Fruit fly (Drosophila melanogaster) whole organism, embryonic: ENCODE results near the gene HP1e.

ENCODE experiments used
- Abd-B ChIP-seq: fragments of 200-800 bp; sonication (Bioruptor generic); optimal IDR thresholded peaks from 2 replicates; lab custom pipeline; 2018; ENCODE audit warnings: missing biosample characterization, mild to moderate bottlenecking, missing genetic modification characterization, moderate library complexity
- Asciz ChIP-seq: fragments of 200-800 bp; sonication (Bioruptor generic); optimal IDR thresholded peaks from 2 replicates; lab custom pipeline; 2017; ENCODE audit warnings: missing biosample characterization, mild to moderate bottlenecking, missing genetic modification characterization, missing genetic modification reagents
- Bdp1 ChIP-seq: fragments of 200-800 bp; sonication (Bioruptor generic); optimal IDR thresholded peaks from 3 replicates; lab custom pipeline; 2016; ENCODE audit warnings: missing biosample characterization, missing genetic modification characterization
- BtbVII ChIP-seq: fragments of 200-800 bp; sonication (Bioruptor generic); optimal IDR thresholded peaks from 3 replicates; lab custom pipeline; 2017; ENCODE audit warnings: missing biosample characterization, mild to moderate bottlenecking, missing genetic modification characterization
- CG10274 ChIP-seq: fragments of 200-800 bp; sonication (Bioruptor generic); optimal IDR thresholded peaks from 3 replicates; lab custom pipeline; 2017; ENCODE audit warnings: missing biosample characterization, mild to moderate bottlenecking, missing genetic modification characterization
- CG10366 ChIP-seq: fragments of 200-800 bp; sonication (Bioruptor generic); IDR thresholded peaks from 2 replicates; pipeline ENCODE4 v1.3.6; 2022; ENCODE audit warnings: missing biosample characterization, missing genetic modification characterization
- CG11093 ChIP-seq: fragments of 200-800 bp; sonication (Bioruptor generic); IDR thresholded peaks from 3 replicates; pipeline ENCODE4 v1.3.6; 2022; ENCODE audit warnings: missing biosample characterization, missing genetic modification characterization
- CG11504 ChIP-seq: fragments of 200-800 bp; sonication (Bioruptor generic); optimal IDR thresholded peaks from 3 replicates; lab custom pipeline; 2019; ENCODE audit warnings: missing biosample characterization, mild to moderate bottlenecking, missing genetic modification characterization, moderate library complexity
- CG12744 ChIP-seq: fragments of 200-800 bp; sonication (Bioruptor generic); optimal IDR thresholded peaks from 2 replicates; lab custom pipeline; 2016; ENCODE audit warnings: missing biosample characterization, missing genetic modification characterization
- CG14050 ChIP-seq: fragments of 200-800 bp; sonication (Bioruptor generic); IDR thresholded peaks from 3 replicates; pipeline ENCODE4 v1.3.6; 2022; ENCODE audit warnings: missing biosample characterization, missing genetic modification characterization
- CG15479 ChIP-seq: fragments of 200-800 bp; sonication (Bioruptor generic); optimal IDR thresholded peaks from 3 replicates; lab custom pipeline; 2019; ENCODE audit warnings: missing biosample characterization, mild to moderate bottlenecking, missing genetic modification characterization, moderate library complexity
- CG17328 ChIP-seq: fragments of 200-800 bp; sonication (Bioruptor generic); IDR thresholded peaks from 2 replicates; pipeline ENCODE4 v1.3.6; 2022; ENCODE audit warnings: missing biosample characterization, missing genetic modification characterization
- CG17912 ChIP-seq: fragments of 200-800 bp; sonication (Bioruptor generic); optimal IDR thresholded peaks from 2 replicates; lab custom pipeline; 2018; ENCODE audit warnings: missing biosample characterization, mild to moderate bottlenecking, missing genetic modification characterization
- CG1792 ChIP-seq: fragments of 200-800 bp; sonication (Bioruptor generic); optimal IDR thresholded peaks from 2 replicates; lab custom pipeline; 2016; ENCODE audit warnings: missing biosample characterization, missing genetic modification characterization
- CG1832 ChIP-seq: fragments of 200-800 bp; sonication (Bioruptor generic); optimal IDR thresholded peaks from 2 replicates; lab custom pipeline; 2017; ENCODE audit warnings: missing biosample characterization, mild to moderate bottlenecking, missing genetic modification characterization, inconsistent platforms
- CG18764 ChIP-seq: fragments of 200-800 bp; sonication (Bioruptor generic); optimal IDR thresholded peaks from 3 replicates; lab custom pipeline; 2016; ENCODE audit warnings: missing biosample characterization, missing genetic modification characterization
- CG30020 ChIP-seq: fragments of 200-800 bp; optimal IDR thresholded peaks from 2 replicates; lab custom pipeline; 2019; ENCODE audit warnings: missing biosample characterization, mild to moderate bottlenecking, missing genetic modification characterization, moderate library complexity
- CG5180 ChIP-seq: fragments of 200-800 bp; sonication (Bioruptor generic); optimal IDR thresholded peaks from 3 replicates; lab custom pipeline; 2017; ENCODE audit warnings: missing biosample characterization, missing genetic modification characterization, mild to moderate bottlenecking, moderate library complexity, missing genetic modification reagents
- CG7357 ChIP-seq: fragments of 200-800 bp; sonication (Bioruptor generic); IDR thresholded peaks from 3 replicates; pipeline ENCODE4 v1.3.6; 2022; ENCODE audit warnings: missing biosample characterization, missing genetic modification characterization
- CG7556 ChIP-seq: fragments of 200-800 bp; sonication (Bioruptor generic); optimal IDR thresholded peaks from 2 replicates; lab custom pipeline; 2017; ENCODE audit warnings: missing biosample characterization, mild to moderate bottlenecking, missing genetic modification characterization
- CG8089 ChIP-seq: fragments of 200-800 bp; sonication (Bioruptor generic); optimal IDR thresholded peaks from 3 replicates; lab custom pipeline; 2016; ENCODE audit warnings: missing biosample characterization, missing genetic modification characterization
- CG8944 ChIP-seq: fragments of 200-800 bp; sonication (Bioruptor generic); optimal IDR thresholded peaks from 3 replicates; lab custom pipeline; 2016; ENCODE audit warnings: missing biosample characterization, missing genetic modification characterization
- CG9797 ChIP-seq: fragments of 200-800 bp; sonication (Bioruptor generic); optimal IDR thresholded peaks from 3 replicates; lab custom pipeline; 2018; ENCODE audit warnings: missing biosample characterization, mild to moderate bottlenecking, missing genetic modification characterization
- Dad ChIP-seq: fragments of 200-800 bp; sonication (Bioruptor generic); optimal IDR thresholded peaks from 3 replicates; lab custom pipeline; 2016; ENCODE audit warnings: missing biosample characterization, missing genetic modification characterization
- Dbx ChIP-seq: fragments of 200-800 bp; sonication (Bioruptor generic); IDR thresholded peaks from 3 replicates; pipeline ENCODE4 v1.3.6; 2022; ENCODE audit warnings: missing biosample characterization, missing genetic modification characterization
- Doc3 ChIP-seq: fragments of 200-800 bp; sonication (Bioruptor generic); IDR thresholded peaks from 3 replicates; pipeline ENCODE4 v1.3.6; 2022; ENCODE audit warnings: missing biosample characterization, missing genetic modification characterization; ENCODE audit not compliant: partially characterized antibody
- Ets97D ChIP-seq: fragments of 200-800 bp; sonication (Bioruptor generic); optimal IDR thresholded peaks from 3 replicates; lab custom pipeline; 2016; ENCODE audit warnings: missing biosample characterization, missing genetic modification characterization
- HLHmδ ChIP-seq: fragments of 200-800 bp; sonication (Bioruptor generic); optimal IDR thresholded peaks from 2 replicates; lab custom pipeline; 2018; ENCODE audit warnings: missing biosample characterization, mild to moderate bottlenecking, missing genetic modification characterization, moderate library complexity
- Hr78 ChIP-seq, 2 experiments: fragments of 200-800 bp in 1 of 2; fragments of >200 bp in 1 of 2; sonication (Bioruptor generic) in 1 of 2; optimal IDR thresholded peaks; 2 replicates each; lab custom pipeline; 2017 to 2019; ENCODE audit warnings: missing biosample characterization in 2 of 2, missing genetic modification characterization in 2 of 2, mild to moderate bottlenecking in 1 of 2, moderate library complexity in 1 of 2
- Lim3 ChIP-seq: fragments of 200-800 bp; sonication (Bioruptor generic); IDR thresholded peaks from 2 replicates; pipeline ENCODE4 v1.3.6; 2022; ENCODE audit warnings: missing biosample characterization, missing genetic modification characterization
- MESR4 ChIP-seq: fragments of 200-800 bp; sonication (Bioruptor generic); optimal IDR thresholded peaks from 2 replicates; lab custom pipeline; 2018; ENCODE audit warnings: missing biosample characterization, mild to moderate bottlenecking, missing genetic modification characterization, moderate library complexity
- MTF-1 ChIP-seq: fragments of 200-800 bp; sonication (Bioruptor generic); optimal IDR thresholded peaks from 2 replicates; lab custom pipeline; 2018; ENCODE audit warnings: missing biosample characterization, mild to moderate bottlenecking, missing genetic modification characterization, borderline replicate concordance
- Meics ChIP-seq: fragments of 200-800 bp; sonication (Bioruptor generic); optimal IDR thresholded peaks from 2 replicates; lab custom pipeline; 2017; ENCODE audit warnings: missing biosample characterization, mild to moderate bottlenecking, missing genetic modification characterization
- Nf-YA ChIP-seq: fragments of 200-800 bp; sonication (Bioruptor generic); IDR thresholded peaks from 2 replicates; pipeline ENCODE4 v1.3.6; 2022; ENCODE audit warnings: missing biosample characterization, missing genetic modification characterization
- Six4 ChIP-seq: fragments of 200-800 bp; sonication (Bioruptor generic); optimal IDR thresholded peaks from 2 replicates; lab custom pipeline; 2016; ENCODE audit warnings: missing biosample characterization, missing genetic modification characterization
- Sox100B ChIP-seq: fragments of 200-800 bp; sonication (Bioruptor generic); optimal IDR thresholded peaks from 3 replicates; lab custom pipeline; 2018; ENCODE audit warnings: missing biosample characterization, mild to moderate bottlenecking, missing genetic modification characterization
- abd-A ChIP-seq: fragments of 200-800 bp; sonication (Bioruptor generic); optimal IDR thresholded peaks from 3 replicates; lab custom pipeline; 2019; ENCODE audit warnings: missing biosample characterization, mild to moderate bottlenecking, missing genetic modification characterization, moderate library complexity
- az2 ChIP-seq: fragments of 200-800 bp; sonication (Bioruptor generic); optimal IDR thresholded peaks from 3 replicates; lab custom pipeline; 2016; ENCODE audit warnings: missing biosample characterization, missing genetic modification characterization
- chm ChIP-seq: fragments of 200-800 bp; sonication (Bioruptor generic); IDR thresholded peaks from 2 replicates; pipeline ENCODE4 v1.3.6; 2022; ENCODE audit warnings: missing biosample characterization, missing genetic modification characterization
- dan ChIP-seq: fragments of 200-800 bp; sonication (Bioruptor generic); IDR thresholded peaks from 2 replicates; pipeline ENCODE4 v1.3.6; 2022; ENCODE audit warnings: missing biosample characterization, missing genetic modification characterization
- fd102C ChIP-seq: fragments of 200-800 bp; sonication (Bioruptor generic); optimal IDR thresholded peaks from 2 replicates; lab custom pipeline; 2018; ENCODE audit warnings: missing biosample characterization, mild to moderate bottlenecking, missing genetic modification characterization, moderate library complexity
- hb ChIP-seq: fragments of 200-800 bp; sonication (Bioruptor generic); IDR thresholded peaks from 3 replicates; pipeline ENCODE4 v1.3.6; 2022; ENCODE audit warnings: missing biosample characterization, missing genetic modification characterization; ENCODE audit not compliant: partially characterized antibody
- her ChIP-seq: fragments of 200-800 bp; sonication (Bioruptor generic); optimal IDR thresholded peaks from 2 replicates; lab custom pipeline; 2016; ENCODE audit warnings: missing biosample characterization, missing genetic modification characterization
- hth ChIP-seq: fragments of >200 bp; optimal IDR thresholded peaks from 2 replicates; lab custom pipeline; 2017; ENCODE audit warnings: inconsistent platforms
- klu ChIP-seq: fragments of 200-800 bp; sonication (Bioruptor generic); IDR thresholded peaks from 2 replicates; pipeline ENCODE4 v1.3.6; 2022; ENCODE audit warnings: missing biosample characterization, missing genetic modification characterization
- mirr ChIP-seq: fragments of 200-800 bp; sonication (Bioruptor generic); optimal IDR thresholded peaks from 3 replicates; lab custom pipeline; 2018; ENCODE audit warnings: missing biosample characterization, mild to moderate bottlenecking, missing genetic modification characterization
- mld ChIP-seq: fragments of 200-800 bp; sonication (Bioruptor generic); IDR thresholded peaks from 3 replicates; pipeline ENCODE4 v1.3.6; 2022; ENCODE audit warnings: missing biosample characterization, missing genetic modification characterization; ENCODE audit not compliant: partially characterized antibody
- pnt ChIP-seq: fragments of 200-800 bp; sonication (Bioruptor generic); optimal IDR thresholded peaks from 3 replicates; lab custom pipeline; 2016; ENCODE audit warnings: missing biosample characterization, missing genetic modification characterization
- scrt ChIP-seq: fragments of 200-800 bp; sonication (Bioruptor generic); optimal IDR thresholded peaks from 2 replicates; lab custom pipeline; 2018; ENCODE audit warnings: missing biosample characterization, mild to moderate bottlenecking, missing genetic modification characterization, moderate library complexity
- slou ChIP-seq: fragments of 200-800 bp; sonication (Bioruptor generic); optimal IDR thresholded peaks from 3 replicates; lab custom pipeline; 2016; ENCODE audit warnings: missing biosample characterization, missing genetic modification characterization
- tup ChIP-seq: fragments of 200-800 bp; sonication (Bioruptor generic); optimal IDR thresholded peaks from 2 replicates; lab custom pipeline; 2016; ENCODE audit warnings: missing biosample characterization, mild to moderate bottlenecking, missing genetic modification characterization, moderate library complexity
- wek ChIP-seq: fragments of 200-800 bp; sonication (Bioruptor generic); optimal IDR thresholded peaks from 3 replicates; lab custom pipeline; 2018; ENCODE audit warnings: missing biosample characterization, mild to moderate bottlenecking, missing genetic modification characterization, moderate library complexity

The HP1e gene

DNA sequence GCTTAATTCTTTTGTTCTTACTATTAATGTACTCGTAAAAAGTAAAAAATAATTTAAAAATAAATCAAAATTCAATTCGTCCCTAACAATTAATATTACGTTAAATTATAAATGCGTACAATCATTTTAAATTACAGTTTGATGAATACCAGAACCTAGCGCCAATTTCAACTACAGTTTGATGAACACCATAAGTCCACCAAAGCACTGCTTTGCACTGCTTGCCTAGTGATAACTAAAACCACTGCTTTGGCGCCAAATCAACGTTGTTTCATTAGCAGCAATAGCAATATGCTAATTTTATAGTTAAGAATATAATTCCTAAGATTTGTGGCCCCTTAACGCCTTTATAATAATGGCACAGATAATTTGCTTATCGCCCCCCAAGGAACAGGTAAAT is 7.2 kb downstream of the HP1e start (continued):
- no peak for TF ChIP-seq CG11504 (tag; lab: Kevin White, UChicago)
- no peak for TF ChIP-seq CG10274
- TF ChIP-seq CG30020 = no peak
- TF ChIP-seq chm (GFP tag; lab: Robert Waterston, UW) = no peak
- TF ChIP-seq az2 (GFP tag; lab: Kevin White, UChicago) = no peak
- TF ChIP-seq BtbVII (GFP tag; lab: Kevin White, UChicago) = no peak
- no peak for TF ChIP-seq Six4
- TF ChIP-seq slou (GFP tag; lab: Kevin White, UChicago) = no peak
- TF ChIP-seq CG17912 (GFP tag; lab: Kevin White, UChicago) = no peak
- peak; percentile 40 for TF ChIP-seq abd-A
- no peak for TF ChIP-seq CG15479 (GFP tag; lab: Kevin White, UChicago)
- TF ChIP-seq hth (lab: Kevin White, UChicago) = no peak
- no peak for TF ChIP-seq CG1832 (GFP tag; lab: Kevin White, UChicago)
- no peak for TF ChIP-seq Dbx (GFP tag; lab: Robert Waterston, UW)
- TF ChIP-seq mld (GFP tag; lab: Robert Waterston, UW) = no peak
- no peak for TF ChIP-seq CG12744
- no peak for TF ChIP-seq Sox100B (GFP tag; lab: Kevin White, UChicago)
- no peak for TF ChIP-seq MESR4 (GFP tag; lab: Kevin White, UChicago)
- no peak for TF ChIP-seq HLHmδ (GFP tag; lab: Kevin White, UChicago)
- no peak for TF ChIP-seq CG14050
- no peak for TF ChIP-seq MTF-1 (GFP tag; lab: Kevin White, UChicago)
- TF ChIP-seq CG17328 (GFP tag; lab: Robert Waterston, UW) = no peak
- no peak for TF ChIP-seq Doc3 (GFP tag; lab: Robert Waterston, UW)
- no peak for TF ChIP-seq Nf-YA (GFP tag; lab: Robert Waterston, UW)
- no peak for TF ChIP-seq her (GFP tag; lab: Kevin White, UChicago)
- no peak for TF ChIP-seq CG5180
- TF ChIP-seq CG1792 (GFP tag; lab: Kevin White, UChicago) = no peak
- no peak for TF ChIP-seq tup (GFP tag; lab: Kevin White, UChicago)
- no peak for TF ChIP-seq Bdp1
- TF ChIP-seq Dad (GFP tag; lab: Kevin White, UChicago) = no peak
- no peak for TF ChIP-seq scrt (GFP tag; lab: Kevin White, UChicago)
- no peak for TF ChIP-seq CG10366 (GFP tag; lab: Robert Waterston, UW)
- TF ChIP-seq Ets97D (GFP tag; lab: Kevin White, UChicago) = peak; percentile 54
- TF ChIP-seq CG8089 = no peak
- no peak for TF ChIP-seq Meics
- no peak for TF ChIP-seq CG7556 (GFP tag; lab: Kevin White, UChicago)
- TF ChIP-seq Hr78 (GFP tag; optimal IDR thresholded peaks at IDR 0.05; lab: Kevin White, UChicago) = no peak
- no peak for TF ChIP-seq Asciz (GFP tag; lab: Kevin White, UChicago)
- TF ChIP-seq fd102C (GFP tag; lab: Kevin White, UChicago) = no peak
- TF ChIP-seq pnt (GFP tag; lab: Kevin White, UChicago) = no peak
- no peak for TF ChIP-seq CG8944 (GFP tag; lab: Kevin White, UChicago)
- no peak for TF ChIP-seq CG11093 (GFP tag; lab: Robert Waterston, UW)
- TF ChIP-seq CG7357 (GFP tag; lab: Robert Waterston, UW) = no peak
- TF ChIP-seq Lim3 = no peak
- no peak for TF ChIP-seq CG9797 (GFP tag; lab: Kevin White, UChicago)
- no peak for TF ChIP-seq wek (GFP tag; lab: Kevin White, UChicago)
- TF ChIP-seq CG18764 (GFP tag; lab: Kevin White, UChicago) = no peak
- TF ChIP-seq klu (GFP tag; lab: Robert Waterston, UW) = no peak
- TF ChIP-seq dan (GFP tag; lab: Robert Waterston, UW) = no peak
- no peak for TF ChIP-seq hb (GFP tag; lab: Robert Waterston, UW)
- TF ChIP-seq mirr (GFP tag; lab: Kevin White, UChicago) = no peak
- no peak for TF ChIP-seq Abd-B (GFP tag; lab: Kevin White, UChicago)
